Fruit fly (Drosophila melanogaster) whole organism, embryonic: ENCODE results near the gene CG11893.

Source experiments
- Abd-B ChIP-seq: fragments of 200-800 bp; sonication (Bioruptor generic); optimal IDR thresholded peaks from 2 replicates; lab custom pipeline; 2018; ENCODE audit warnings: missing biosample characterization, mild to moderate bottlenecking, missing genetic modification characterization, moderate library complexity
- Ada2b ChIP-seq: fragments of 200-800 bp; sonication (Bioruptor generic); IDR thresholded peaks from 2 replicates; pipeline ENCODE4 v1.3.6; 2022; ENCODE audit warnings: missing biosample characterization, missing genetic modification characterization
- Adf1 ChIP-seq: fragments of 200-800 bp; sonication (Bioruptor generic); IDR thresholded peaks from 2 replicates; pipeline ENCODE4 v1.3.6; 2022; ENCODE audit warnings: missing biosample characterization, missing genetic modification characterization
- Atf-2 ChIP-seq: fragments of 200-800 bp; sonication (Bioruptor generic); optimal IDR thresholded peaks from 2 replicates; lab custom pipeline; 2016; ENCODE audit warnings: missing biosample characterization, missing genetic modification characterization
- Bteb2 ChIP-seq: fragments of 200-800 bp; sonication (Bioruptor generic); optimal IDR thresholded peaks from 2 replicates; lab custom pipeline; 2016; ENCODE audit warnings: missing biosample characterization, missing genetic modification characterization
- CG10431 ChIP-seq: fragments of 200-800 bp; sonication (Bioruptor generic); optimal IDR thresholded peaks from 3 replicates; lab custom pipeline; 2018; ENCODE audit warnings: missing biosample characterization, mild to moderate bottlenecking, missing genetic modification characterization
- CG11085 ChIP-seq: fragments of 200-800 bp; sonication (Bioruptor generic); IDR thresholded peaks from 2 replicates; pipeline ENCODE4 v1.3.6; 2022; ENCODE audit warnings: missing biosample characterization, missing genetic modification characterization
- CG11504 ChIP-seq: fragments of 200-800 bp; sonication (Bioruptor generic); optimal IDR thresholded peaks from 3 replicates; lab custom pipeline; 2019; ENCODE audit warnings: missing biosample characterization, mild to moderate bottlenecking, missing genetic modification characterization, moderate library complexity
- CG11723 ChIP-seq: fragments of 200-800 bp; sonication (Bioruptor generic); optimal IDR thresholded peaks from 2 replicates; lab custom pipeline; 2017; ENCODE audit warnings: missing biosample characterization, mild to moderate bottlenecking, missing genetic modification characterization
- CG12104 ChIP-seq: fragments of 200-800 bp; sonication (Bioruptor generic); optimal IDR thresholded peaks from 3 replicates; lab custom pipeline; 2016; ENCODE audit warnings: missing biosample characterization, missing genetic modification characterization
- CG12391 ChIP-seq: fragments of 200-800 bp; sonication (Bioruptor generic); optimal IDR thresholded peaks from 3 replicates; lab custom pipeline; 2018; ENCODE audit warnings: missing biosample characterization, mild to moderate bottlenecking, missing genetic modification characterization, moderate library complexity
- CG13287 ChIP-seq: fragments of 200-800 bp; sonication (Bioruptor generic); IDR thresholded peaks from 2 replicates; pipeline ENCODE4 v1.3.6; 2022; ENCODE audit warnings: missing biosample characterization, missing genetic modification characterization; ENCODE audit not compliant: partially characterized antibody
- CG16863 ChIP-seq: fragments of 200-800 bp; sonication (Bioruptor generic); optimal IDR thresholded peaks from 3 replicates; lab custom pipeline; 2016; ENCODE audit warnings: missing biosample characterization, missing genetic modification characterization
- CG32767 ChIP-seq: fragments of 200-800 bp; sonication (Bioruptor generic); IDR thresholded peaks from 2 replicates; pipeline ENCODE4 v1.3.6; 2022; ENCODE audit warnings: missing biosample characterization, missing genetic modification characterization
- CG32772 ChIP-seq: fragments of 200-800 bp; sonication (Bioruptor generic); IDR thresholded peaks from 2 replicates; pipeline ENCODE4 v1.3.6; 2022; ENCODE audit warnings: missing biosample characterization, missing genetic modification characterization
- CG3847 ChIP-seq: fragments of 200-800 bp; sonication (Bioruptor generic); IDR thresholded peaks from 2 replicates; pipeline ENCODE4 v1.3.6; 2022; ENCODE audit warnings: missing biosample characterization, missing genetic modification characterization
- CG4424 ChIP-seq: fragments of 200-800 bp; sonication (Bioruptor generic); optimal IDR thresholded peaks from 3 replicates; lab custom pipeline; 2016; ENCODE audit warnings: missing biosample characterization, missing genetic modification characterization
- CG6683 ChIP-seq: fragments of 200-800 bp; sonication (Bioruptor generic); optimal IDR thresholded peaks from 2 replicates; lab custom pipeline; 2017; ENCODE audit warnings: missing biosample characterization, mild to moderate bottlenecking, missing genetic modification characterization, missing genetic modification reagents
- E2f2 ChIP-seq: fragments of 200-800 bp; sonication (Bioruptor generic); IDR thresholded peaks from 2 replicates; pipeline ENCODE4 v1.3.6; 2022; ENCODE audit warnings: missing biosample characterization, missing genetic modification characterization
- ERR ChIP-seq: fragments of 200-800 bp; sonication (Bioruptor generic); optimal IDR thresholded peaks from 2 replicates; lab custom pipeline; 2016; ENCODE audit warnings: missing biosample characterization, missing genetic modification characterization
- Hr51 ChIP-seq, 2 experiments: fragments of 200-800 bp; sonication (Bioruptor generic); optimal IDR thresholded peaks; 2 replicates in 1 of 2; 3 replicates in 1 of 2; lab custom pipeline; 2016 to 2018; ENCODE audit warnings: missing biosample characterization in 2 of 2, missing genetic modification characterization in 2 of 2, mild to moderate bottlenecking in 1 of 2, moderate library complexity in 1 of 2
- Jarid2 ChIP-seq: fragments of 200-800 bp; sonication (Bioruptor generic); optimal IDR thresholded peaks from 3 replicates; lab custom pipeline; 2017; ENCODE audit warnings: mild to moderate bottlenecking, missing biosample characterization, missing genetic modification reagents, missing genetic modification characterization
- NC2β ChIP-seq: fragments of 200-800 bp; sonication (Bioruptor generic); optimal IDR thresholded peaks from 2 replicates; lab custom pipeline; 2016; ENCODE audit warnings: missing biosample characterization, missing genetic modification characterization
- NFAT ChIP-seq: fragments of 200-800 bp; sonication (Bioruptor generic); IDR thresholded peaks from 2 replicates; pipeline ENCODE4 v1.3.6; 2022; ENCODE audit warnings: missing biosample characterization, missing genetic modification characterization
- Ptx1 ChIP-seq: fragments of 200-800 bp; sonication (Bioruptor generic); IDR thresholded peaks from 2 replicates; pipeline ENCODE4 v1.3.6; 2022; ENCODE audit warnings: missing biosample characterization, missing genetic modification characterization
- Rx ChIP-seq: fragments of 200-800 bp; sonication (Bioruptor generic); IDR thresholded peaks from 2 replicates; pipeline ENCODE4 v1.3.6; 2022; ENCODE audit warnings: missing biosample characterization, missing genetic modification characterization
- ara ChIP-seq: fragments of 200-800 bp; sonication (Bioruptor generic); IDR thresholded peaks from 2 replicates; pipeline ENCODE4 v1.3.6; 2022; ENCODE audit warnings: missing biosample characterization, missing genetic modification characterization
- bsh ChIP-seq, 2 experiments: fragments of 200-800 bp; sonication (Bioruptor generic); optimal IDR thresholded peaks; 2 replicates each; lab custom pipeline; 2017 to 2018; ENCODE audit warnings: mild to moderate bottlenecking in 2 of 2, missing biosample characterization in 2 of 2, missing genetic modification characterization in 2 of 2, moderate library complexity in 1 of 2
- cato ChIP-seq: fragments of 200-800 bp; sonication (Bioruptor generic); optimal IDR thresholded peaks from 2 replicates; lab custom pipeline; 2016; ENCODE audit warnings: missing biosample characterization, missing genetic modification characterization, borderline replicate concordance
- chif ChIP-seq, 2 experiments: fragments of 200-800 bp; sonication (Bioruptor generic); optimal IDR thresholded peaks; 3 replicates each; lab custom pipeline; 2016; ENCODE audit warnings: missing biosample characterization in 2 of 2, missing genetic modification characterization in 2 of 2
- crc ChIP-seq: fragments of 200-800 bp; sonication (Bioruptor generic); optimal IDR thresholded peaks from 2 replicates; lab custom pipeline; 2016; ENCODE audit warnings: missing biosample characterization, missing genetic modification characterization
- ems ChIP-seq: fragments of 200-800 bp; sonication (Bioruptor generic); optimal IDR thresholded peaks from 3 replicates; lab custom pipeline; 2016; ENCODE audit warnings: missing biosample characterization, missing genetic modification characterization
- en ChIP-seq: fragments of 200-800 bp; sonication (Bioruptor generic); optimal IDR thresholded peaks from 2 replicates; lab custom pipeline; 2016; ENCODE audit warnings: missing biosample characterization, missing genetic modification characterization
- fd3F ChIP-seq: fragments of 200-800 bp; sonication (Bioruptor generic); optimal IDR thresholded peaks from 2 replicates; lab custom pipeline; 2018; ENCODE audit warnings: missing biosample characterization, mild to moderate bottlenecking, missing genetic modification characterization, moderate library complexity
- grn ChIP-seq: fragments of 200-800 bp; sonication (Bioruptor generic); optimal IDR thresholded peaks from 3 replicates; lab custom pipeline; 2017; ENCODE audit warnings: missing biosample characterization, missing genetic modification characterization
- gsb ChIP-seq: fragments of 200-800 bp; sonication (Bioruptor generic); IDR thresholded peaks from 2 replicates; pipeline ENCODE4 v1.3.6; 2022; ENCODE audit warnings: missing biosample characterization, missing genetic modification characterization
- hbn ChIP-seq: fragments of 200-800 bp; sonication (Bioruptor generic); IDR thresholded peaks from 2 replicates; pipeline ENCODE4 v1.3.6; 2022; ENCODE audit warnings: missing biosample characterization, missing genetic modification characterization; ENCODE audit not compliant: partially characterized antibody
- hth ChIP-seq: fragments of >200 bp; optimal IDR thresholded peaks from 2 replicates; lab custom pipeline; 2017; ENCODE audit warnings: inconsistent platforms
- inv ChIP-seq: fragments of 200-800 bp; sonication (Bioruptor generic); IDR thresholded peaks from 2 replicates; pipeline ENCODE4 v1.3.6; 2022; ENCODE audit warnings: missing biosample characterization, missing genetic modification characterization; ENCODE audit not compliant: partially characterized antibody
- lbe ChIP-seq: fragments of 200-800 bp; sonication (Bioruptor generic); optimal IDR thresholded peaks from 2 replicates; lab custom pipeline; 2016; ENCODE audit warnings: missing biosample characterization, mild to moderate bottlenecking, missing genetic modification characterization
- nmo ChIP-seq: fragments of 200-800 bp; sonication (Bioruptor generic); optimal IDR thresholded peaks from 2 replicates; lab custom pipeline; 2018; ENCODE audit warnings: missing biosample characterization, mild to moderate bottlenecking, missing genetic modification characterization, moderate library complexity
- oc ChIP-seq: fragments of 200-800 bp; sonication (Bioruptor generic); optimal IDR thresholded peaks from 2 replicates; lab custom pipeline; 2018; ENCODE audit warnings: missing biosample characterization, mild to moderate bottlenecking, missing genetic modification characterization, moderate library complexity
- pnt ChIP-seq: fragments of 200-800 bp; sonication (Bioruptor generic); optimal IDR thresholded peaks from 3 replicates; lab custom pipeline; 2016; ENCODE audit warnings: missing biosample characterization, missing genetic modification characterization
- pros ChIP-seq: fragments of 200-800 bp; sonication (Bioruptor generic); optimal IDR thresholded peaks from 3 replicates; lab custom pipeline; 2019; ENCODE audit warnings: missing biosample characterization, mild to moderate bottlenecking, missing genetic modification characterization, moderate library complexity
- pzg ChIP-seq: fragments of 200-800 bp; sonication (Bioruptor generic); optimal IDR thresholded peaks from 3 replicates; lab custom pipeline; 2018; ENCODE audit warnings: missing biosample characterization, mild to moderate bottlenecking, missing genetic modification characterization, moderate library complexity
- sens ChIP-seq: fragments of 200-800 bp; sonication (Bioruptor generic); peaks from one replicate; lab custom pipeline; 2016; ENCODE audit warnings: missing biosample characterization, missing genetic modification characterization
- shn ChIP-seq: fragments of 200-800 bp; sonication (Bioruptor generic); optimal IDR thresholded peaks from 3 replicates; lab custom pipeline; 2016; ENCODE audit warnings: missing biosample characterization, missing genetic modification characterization
- sob ChIP-seq: fragments of 200-800 bp; sonication (Bioruptor generic); IDR thresholded peaks from 2 replicates; pipeline ENCODE4 v1.3.6; 2022; ENCODE audit warnings: missing biosample characterization, missing genetic modification characterization
- toy ChIP-seq: fragments of 200-800 bp; sonication (Bioruptor generic); IDR thresholded peaks from 2 replicates; pipeline ENCODE4 v1.3.6; 2022; ENCODE audit warnings: missing biosample characterization, missing genetic modification characterization
- wor ChIP-seq: fragments of 200-800 bp; sonication (Bioruptor generic); IDR thresholded peaks from 2 replicates; pipeline ENCODE4 v1.3.6; 2022; ENCODE audit warnings: missing biosample characterization, missing genetic modification characterization

CG11893 gene

DNA sequence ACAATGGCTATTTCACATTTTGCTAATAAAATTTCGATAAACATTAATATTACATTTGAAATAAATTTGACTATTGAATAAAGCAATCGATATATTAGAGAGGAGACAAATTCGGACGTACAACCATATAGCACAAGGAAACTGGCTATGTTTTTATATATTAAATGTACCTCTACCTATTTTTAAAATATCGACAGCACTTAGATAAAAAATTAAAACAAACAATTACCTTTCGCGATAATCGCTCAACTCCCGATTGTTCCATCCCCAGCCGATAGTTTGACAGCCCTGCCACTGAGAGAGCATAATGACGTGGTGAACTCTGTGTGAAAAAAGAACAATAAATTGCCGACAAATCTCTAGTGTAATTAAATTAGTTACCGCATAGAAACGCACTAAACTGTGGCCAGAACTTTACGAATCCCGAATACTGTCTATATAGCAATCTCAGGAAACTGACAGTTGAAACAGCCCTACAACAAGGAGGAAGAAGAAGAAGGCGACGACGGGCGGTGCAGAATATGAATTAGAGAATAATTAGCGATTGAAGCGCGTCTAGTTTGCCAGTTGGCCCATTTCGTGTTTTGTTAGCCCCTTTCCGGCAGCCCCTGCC lies 31.0 kb upstream of the CG11893 start, which contains the start of gene CG11857 (continued):
- peak; percentile 94 for TF ChIP-seq oc (tag; lab: Kevin White, UChicago)
- TF ChIP-seq gsb: peak; percentile 97
- TF ChIP-seq NFAT (GFP tag; lab: Robert Waterston, UW): peak; percentile 99
- peak; percentile 99 for TF ChIP-seq CG3847
- TF ChIP-seq bsh (GFP tag; optimal IDR thresholded peaks at IDR 0.05; lab: Kevin White, UChicago): peak; percentile 69 to 98
- TF ChIP-seq pros (GFP tag; lab: Kevin White, UChicago): peak; percentile 8
- peak; percentile 96 to 99 for TF ChIP-seq Hr51 (GFP tag; optimal IDR thresholded peaks at IDR 0.05; lab: Kevin White, UChicago)
- TF ChIP-seq hbn: peak; percentile 100
- TF ChIP-seq nmo (GFP tag; lab: Kevin White, UChicago): peak; percentile 99
- TF ChIP-seq pnt (GFP tag; lab: Kevin White, UChicago): peak; percentile 97
- peak; percentile 98 for TF ChIP-seq Ada2b
- TF ChIP-seq pzg (GFP tag; lab: Kevin White, UChicago): peak; percentile 89
- TF ChIP-seq grn (GFP tag; lab: Kevin White, UChicago): peak; percentile 79
- peak; percentile 95 for TF ChIP-seq ERR (GFP tag; lab: Kevin White, UChicago)
- TF ChIP-seq CG13287 (GFP tag; lab: Robert Waterston, UW): peak; percentile 100
- TF ChIP-seq chif (GFP tag; optimal IDR thresholded peaks at IDR 0.05; lab: Kevin White, UChicago): peak; percentile 97 to 98
- peak; percentile 90 for TF ChIP-seq en (GFP tag; lab: Kevin White, UChicago)
- peak; percentile 87 for TF ChIP-seq CG6683 (GFP tag; lab: Kevin White, UChicago)
- peak; percentile 98 for TF ChIP-seq CG4424 (GFP tag; lab: Kevin White, UChicago)
- peak; percentile 99 for TF ChIP-seq CG11085 (GFP tag; lab: Robert Waterston, UW)
- peak; percentile 100 for TF ChIP-seq sens (GFP tag; lab: Kevin White, UChicago)
- peak; percentile 98 for TF ChIP-seq fd3F (GFP tag; lab: Kevin White, UChicago)
- no peak for TF ChIP-seq hth (lab: Kevin White, UChicago)
- peak; percentile 100 for TF ChIP-seq inv (GFP tag; lab: Robert Waterston, UW)
- peak; percentile 90 for TF ChIP-seq E2f2 (GFP tag; lab: Robert Waterston, UW)
- TF ChIP-seq CG11723 (GFP tag; lab: Kevin White, UChicago): peak; percentile 94
- peak; percentile 96 for TF ChIP-seq NC2β (GFP tag; lab: Kevin White, UChicago)
- peak; percentile 95 for TF ChIP-seq CG11504 (tag; lab: Kevin White, UChicago)
- peak; percentile 96 for TF ChIP-seq lbe (GFP tag; lab: Kevin White, UChicago)
- TF ChIP-seq Adf1 (GFP tag; lab: Robert Waterston, UW): peak; percentile 89
- peak; percentile 100 for TF ChIP-seq sob
- peak; percentile 95 for TF ChIP-seq crc (GFP tag; lab: Kevin White, UChicago)
- TF ChIP-seq CG12104 (GFP tag; lab: Kevin White, UChicago): peak; percentile 97
- peak; percentile 97 for TF ChIP-seq cato (GFP tag; lab: Kevin White, UChicago)
- TF ChIP-seq Bteb2 (GFP tag; lab: Kevin White, UChicago): peak; percentile 98
- peak; percentile 98 for TF ChIP-seq Rx (GFP tag; lab: Robert Waterston, UW)
- TF ChIP-seq CG32772: peak; percentile 99
- TF ChIP-seq Atf-2 (GFP tag; lab: Kevin White, UChicago): peak; percentile 97
- peak; percentile 99 for TF ChIP-seq CG12391
- TF ChIP-seq CG32767: peak; percentile 97
- peak; percentile 98 for TF ChIP-seq ara
- peak; percentile 84 for TF ChIP-seq Jarid2 (GFP tag; lab: Kevin White, UChicago)
- peak; percentile 96 for TF ChIP-seq CG16863 (GFP tag; lab: Kevin White, UChicago)
- peak; percentile 98 for TF ChIP-seq ems
- TF ChIP-seq toy (GFP tag; lab: Robert Waterston, UW): peak; percentile 97
- TF ChIP-seq CG10431: peak; percentile 82
- TF ChIP-seq wor (GFP tag; lab: Robert Waterston, UW): peak; percentile 99
- TF ChIP-seq shn: peak; percentile 97
- TF ChIP-seq Abd-B: peak; percentile 99
- TF ChIP-seq Ptx1 (GFP tag; lab: Robert Waterston, UW): peak; percentile 99
